Worm (Caenorhabditis elegans): ENCODE measurements around the gene crh-2.

crh-2 gene

ce11 chrII:5136296-5136767 is 51.0 kb downstream of the crh-2 start, which contains the start of gene F58A6.2:
TSS of gene F58A6.2 (plus strand) at chrII:5136717.
- TF ChIP-seq mef-2 (tag; optimal IDR thresholded peaks at IDR 0.05): no peak
- TF ChIP-seq ceh-8 (GFP tag; optimal IDR thresholded peaks at IDR 0.05): peak; percentile 71
- TF ChIP-seq jun-1 (tag; optimal IDR thresholded peaks at IDR 0.05): no peak
- peak; percentile 40 for TF ChIP-seq nhr-71 (tag; optimal IDR thresholded peaks at IDR 0.05)
- TF ChIP-seq fkh-8 (tag; optimal IDR thresholded peaks at IDR 0.05): peak; percentile 66
- no peak for TF ChIP-seq nhr-90 (tag; optimal IDR thresholded peaks at IDR 0.05; ENCODE audit: poor library complexity)

DNA sequence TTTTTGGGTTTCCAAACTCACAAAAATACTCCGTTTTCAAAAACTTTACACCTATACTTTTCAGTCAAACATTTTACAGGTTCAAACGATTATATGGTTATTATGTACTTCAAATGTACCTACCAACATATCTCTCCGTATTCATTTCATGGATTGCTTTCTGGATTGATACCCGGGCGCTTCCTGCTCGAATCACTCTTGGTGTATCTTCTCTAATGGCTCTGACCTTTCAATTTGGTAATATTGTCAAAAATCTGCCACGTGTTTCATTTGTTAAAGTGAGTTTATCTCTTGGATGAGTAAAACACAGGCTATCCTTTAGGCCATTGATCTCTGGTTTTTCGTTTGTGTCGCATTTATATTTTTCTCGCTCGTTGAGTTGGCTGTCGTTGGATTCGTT is 55.6 kb downstream of the crh-2 start:
- TF ChIP-seq hlh-17 (GFP tag; optimal IDR thresholded peaks at IDR 0.05; ENCODE audit: borderline replicate concordance) (no peak), pag-3 (tag; optimal IDR thresholded peaks at IDR 0.05; ENCODE audit: borderline replicate concordance, insufficient read depth) (no peak), ceh-63 (GFP tag; optimal IDR thresholded peaks at IDR 0.05) (no peak), nhr-77 (tag; optimal IDR thresholded peaks at IDR 0.05) (no peak), sox-4 (tag; optimal IDR thresholded peaks at IDR 0.05) (no peak), aha-1 (tag; optimal IDR thresholded peaks at IDR 0.05) (no peak), fkh-8 (tag; optimal IDR thresholded peaks at IDR 0.05) (no peak), mab-9 (GFP tag; IDR thresholded peaks at IDR 0.05) (no peak), rnt-1 (tag; optimal IDR thresholded peaks at IDR 0.05) (no peak), grh-1 (GFP tag; IDR thresholded peaks at IDR 0.05) (no peak)

ce11 chrII:5130081-5130480 is 57.3 kb downstream of the crh-2 start, which contains the start of gene lgc-56:
TSS of gene lgc-56 (plus strand) at chrII:5130381.
- no peak for TF ChIP-seq hpl-2 (GFP tag; optimal IDR thresholded peaks at IDR 0.05)
- TF ChIP-seq irx-1 (tag; optimal IDR thresholded peaks at IDR 0.05): no peak
- TF ChIP-seq unc-98 (GFP tag; IDR thresholded peaks at IDR 0.05): no peak
- no peak for TF ChIP-seq nhr-11 (tag; optimal IDR thresholded peaks at IDR 0.05)

Measured in whole organism, L1 larva.